Worm (Caenorhabditis elegans): ENCODE data around the gene Y9C2UA.1.

The Y9C2UA.1 gene

ce11 chrII:9185915-9186314 lies 46.5 kb downstream of the Y9C2UA.1 start:
- no peak for TF ChIP-seq nhr-237 (tag; optimal IDR thresholded peaks at IDR 0.05)
- TF ChIP-seq sma-3 (GFP tag; optimal IDR thresholded peaks at IDR 0.05) = no peak
- TF ChIP-seq zag-1 (tag; optimal IDR thresholded peaks at IDR 0.05) = no peak
- no peak for TF ChIP-seq ztf-4 (tag; optimal IDR thresholded peaks at IDR 0.05)
- no peak for TF ChIP-seq ceh-82 (tag; optimal IDR thresholded peaks at IDR 0.05)

DNA sequence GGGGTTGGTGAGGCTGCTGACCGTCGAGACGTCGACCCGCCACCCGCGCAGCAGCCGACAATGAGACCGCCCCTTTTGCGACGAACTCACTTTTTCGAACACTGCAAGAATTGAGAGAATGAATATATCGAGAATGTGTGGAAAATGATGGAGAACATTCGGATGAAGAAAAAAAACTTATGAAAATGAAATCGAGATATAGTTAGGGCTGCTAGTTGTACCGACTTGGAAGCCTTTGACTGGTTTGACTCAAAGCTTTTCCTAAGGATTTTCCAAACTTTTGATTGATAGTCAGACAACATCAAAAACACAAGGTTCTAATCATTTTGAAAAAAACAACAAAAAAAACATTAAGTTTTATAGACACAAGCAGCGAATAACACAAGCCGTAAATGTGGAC lies 48.9 kb downstream of the Y9C2UA.1 start, which contains the start of gene sym-2:
Gene sym-2 (minus strand): TSS at position 101 of the 400 bp plus-strand sequence.
- TF ChIP-seq C34F6.9 (tag; optimal IDR thresholded peaks at IDR 0.05) = no peak
- no peak for TF ChIP-seq ztf-4 (tag; optimal IDR thresholded peaks at IDR 0.05)
- TF ChIP-seq skn-1 (tag; optimal IDR thresholded peaks at IDR 0.05) = no peak
- no peak for TF ChIP-seq ceh-82 (tag; optimal IDR thresholded peaks at IDR 0.05)
- no peak for TF ChIP-seq ztf-1 (GFP tag; conservative IDR thresholded peaks at IDR 0.05)

- TF ChIP-seq ama-1 (optimal IDR thresholded peaks at IDR 0.05) (no peak), nhr-21 (tag; optimal IDR thresholded peaks at IDR 0.05) (no peak), elt-1 (tag; optimal IDR thresholded peaks at IDR 0.05) (no peak), ztf-1 (GFP tag; conservative IDR thresholded peaks at IDR 0.05) (no peak), lsy-2 (tag; optimal IDR thresholded peaks at IDR 0.05) (no peak), nhr-237 (tag; optimal IDR thresholded peaks at IDR 0.05) (no peak), sma-9 (GFP tag; optimal IDR thresholded peaks at IDR 0.05) (peak; percentile 5), sma-9 (tag; optimal IDR thresholded peaks at IDR 0.05) (no peak), nhr-25 (tag; optimal IDR thresholded peaks at IDR 0.05) (peak; percentile 68), egl-27 (tag; optimal IDR thresholded peaks at IDR 0.05) (peak; percentile 15), sem-4 (tag; optimal IDR thresholded peaks at IDR 0.05) (no peak)
Measured at ce11 chrII:9189648-9190047, 50.2 kb downstream of the Y9C2UA.1 start.

DNA sequence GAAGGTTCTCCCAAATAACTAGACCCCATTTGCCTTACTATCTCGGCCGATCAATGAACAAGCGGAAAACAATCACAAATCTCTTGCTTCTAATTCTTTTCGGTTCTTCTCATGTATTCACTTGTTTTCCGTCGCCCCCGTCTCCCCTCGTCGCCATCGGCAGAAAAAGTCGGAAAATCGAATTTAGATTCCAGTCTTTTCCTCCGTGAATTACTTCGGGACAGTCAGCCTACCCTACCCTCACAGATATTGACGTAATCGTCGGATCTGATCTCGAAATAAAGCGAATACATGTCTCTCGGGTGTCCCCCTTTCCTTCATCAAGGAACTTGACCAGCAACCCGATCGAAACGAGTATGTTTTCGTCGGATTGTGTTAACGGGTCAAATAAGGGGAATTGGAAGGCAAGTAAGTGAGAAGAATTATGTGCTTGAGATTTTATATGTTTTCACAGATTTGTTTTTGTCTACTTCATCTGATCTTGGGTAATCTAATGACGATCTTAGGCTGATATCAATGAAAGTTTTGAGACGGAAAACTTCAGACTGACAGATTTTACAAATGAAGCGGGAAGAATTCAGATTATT lies 51.2 kb downstream of the Y9C2UA.1 start:
- TF ChIP-seq ztf-1 (GFP tag; conservative IDR thresholded peaks at IDR 0.05) = no peak
- peak; percentile 30 for TF ChIP-seq ceh-16 (tag; optimal IDR thresholded peaks at IDR 0.05)

- no peak for TF ChIP-seq sem-4 (tag; optimal IDR thresholded peaks at IDR 0.05)
- no peak for TF ChIP-seq elt-1 (tag; optimal IDR thresholded peaks at IDR 0.05)
- no peak for TF ChIP-seq nhr-11 (tag; optimal IDR thresholded peaks at IDR 0.05)
- no peak for TF ChIP-seq Y55F3AM.14 (GFP tag; optimal IDR thresholded peaks at IDR 0.05)
- no peak for TF ChIP-seq ztf-11 (tag; optimal IDR thresholded peaks at IDR 0.05)
- no peak for TF ChIP-seq mdl-1 (tag; optimal IDR thresholded peaks at IDR 0.05)
- TF ChIP-seq sma-9 (GFP tag; optimal IDR thresholded peaks at IDR 0.05) = no peak
- TF ChIP-seq sma-9 (tag; optimal IDR thresholded peaks at IDR 0.05) = no peak
- no peak for TF ChIP-seq elt-3 (tag; optimal IDR thresholded peaks at IDR 0.05)
- TF ChIP-seq crh-2 (tag; optimal IDR thresholded peaks at IDR 0.05) = no peak
- TF ChIP-seq nhr-21 (tag; optimal IDR thresholded peaks at IDR 0.05) = no peak
- no peak for TF ChIP-seq nhr-237 (tag; optimal IDR thresholded peaks at IDR 0.05)
- TF ChIP-seq ceh-16 (tag; optimal IDR thresholded peaks at IDR 0.05) = no peak
- no peak for TF ChIP-seq unc-55 (GFP tag; optimal IDR thresholded peaks at IDR 0.05)
- no peak for TF ChIP-seq nhr-10 (tag; optimal IDR thresholded peaks at IDR 0.05)
Measured at ce11 chrII:9194195-9194594, 54.7 kb downstream of the Y9C2UA.1 start, which contains the start of gene twk-4. TSS of gene twk-4 (minus strand) at chrII:9194295.

All from whole organism, L2 larva.